Worm (Caenorhabditis elegans) whole organism, late embryonic: ENCODE results near the gene F15E6.5.

ENCODE experiments used
- C08G9.2 ChIP-seq: sonication (generic microtip); optimal IDR thresholded peaks from 2 replicates; lab custom pipeline; 2016; ENCODE audit warnings: mild to moderate bottlenecking, missing genetic modification characterization, moderate library complexity, missing compliant biosample characterization
- C38D4.7 ChIP-seq: fragments of 200-800 bp; sonication (Bioruptor generic); optimal IDR thresholded peaks from 2 replicates; lab custom pipeline; 2018; ENCODE audit warnings: mild to moderate bottlenecking, missing genetic modification characterization, moderate library complexity, missing compliant biosample characterization
- ama-1 ChIP-seq: fragments of 150-350 bp; optimal IDR thresholded peaks from 2 replicates; lab custom pipeline; 2014
- ceh-18 ChIP-seq: sonication (generic microtip); optimal IDR thresholded peaks from 2 replicates; lab custom pipeline; 2016; ENCODE audit warnings: missing genetic modification characterization, missing compliant biosample characterization
- ceh-30 ChIP-seq: fragments of 150-350 bp; optimal IDR thresholded peaks from 2 replicates; lab custom pipeline; 2014; ENCODE audit warnings: missing biosample characterization, missing genetic modification characterization
- ceh-31 ChIP-seq: sonication (generic microtip); optimal IDR thresholded peaks from 2 replicates; lab custom pipeline; 2016; ENCODE audit warnings: missing genetic modification characterization, missing compliant biosample characterization
- ceh-6 ChIP-seq: fragments of 200-800 bp; sonication (Bioruptor generic); optimal IDR thresholded peaks from 2 replicates; lab custom pipeline; 2018; ENCODE audit warnings: mild to moderate bottlenecking, missing genetic modification characterization, missing compliant biosample characterization
- ceh-9 ChIP-seq: sonication (generic microtip); optimal IDR thresholded peaks from 2 replicates; lab custom pipeline; 2016; ENCODE audit warnings: mild to moderate bottlenecking, missing genetic modification characterization, inconsistent platforms, missing compliant biosample characterization
- elt-2 ChIP-seq: sonication (generic microtip); optimal IDR thresholded peaks from 2 replicates; lab custom pipeline; 2016; ENCODE audit warnings: missing genetic modification reagents, missing genetic modification characterization, missing compliant biosample characterization
- ets-4 ChIP-seq: sonication (generic microtip); optimal IDR thresholded peaks from 2 replicates; lab custom pipeline; 2016; ENCODE audit warnings: missing genetic modification characterization, missing compliant biosample characterization
- fkh-10 ChIP-seq: fragments of 150-350 bp; optimal IDR thresholded peaks from 2 replicates; lab custom pipeline; 2014; ENCODE audit warnings: missing biosample characterization, missing genetic modification reagents, missing genetic modification characterization
- fkh-6 ChIP-seq: sonication (generic microtip); optimal IDR thresholded peaks from 2 replicates; lab custom pipeline; 2016; ENCODE audit warnings: missing genetic modification characterization, missing compliant biosample characterization
- gmeb-2 ChIP-seq: sonication (generic microtip); optimal IDR thresholded peaks from 2 replicates; lab custom pipeline; 2016; ENCODE audit warnings: missing genetic modification characterization, inconsistent platforms, missing compliant biosample characterization
- hlh-13 ChIP-seq: fragments of 200-800 bp; sonication (Bioruptor generic); optimal IDR thresholded peaks from 2 replicates; lab custom pipeline; 2018; ENCODE audit warnings: mild to moderate bottlenecking, missing genetic modification characterization, missing compliant biosample characterization
- hlh-15 ChIP-seq: sonication (generic microtip); optimal IDR thresholded peaks from 2 replicates; lab custom pipeline; 2016; ENCODE audit warnings: missing genetic modification characterization, missing compliant biosample characterization
- hlh-6 ChIP-seq: sonication (generic microtip); optimal IDR thresholded peaks from 2 replicates; lab custom pipeline; 2016; ENCODE audit warnings: missing genotype, missing genetic modification characterization, missing compliant biosample characterization
- hlh-8 ChIP-seq: sonication (generic microtip); optimal IDR thresholded peaks from 2 replicates; lab custom pipeline; 2016; ENCODE audit warnings: missing genotype, missing genetic modification characterization, missing compliant biosample characterization
- lim-6 ChIP-seq: sonication (generic microtip); optimal IDR thresholded peaks from 2 replicates; lab custom pipeline; 2016; ENCODE audit warnings: missing genetic modification characterization, missing compliant biosample characterization
- nhr-232 ChIP-seq: sonication (generic microtip); optimal IDR thresholded peaks from 2 replicates; lab custom pipeline; 2016; ENCODE audit warnings: missing genetic modification characterization, missing compliant biosample characterization
- pat-9 ChIP-seq: fragments of 200-800 bp; sonication (Bioruptor generic); optimal IDR thresholded peaks from 2 replicates; lab custom pipeline; 2018; ENCODE audit warnings: mild to moderate bottlenecking, missing genetic modification characterization, moderate library complexity, missing compliant biosample characterization
- pha-2 ChIP-seq: sonication (generic microtip); optimal IDR thresholded peaks from 2 replicates; lab custom pipeline; 2017; ENCODE audit warnings: mild to moderate bottlenecking, missing genetic modification characterization, missing compliant biosample characterization
- tbx-2 ChIP-seq: sonication (generic microtip); optimal IDR thresholded peaks from 2 replicates; lab custom pipeline; 2016; ENCODE audit warnings: missing genetic modification characterization, missing compliant biosample characterization
- ttx-3 ChIP-seq: sonication (generic microtip); optimal IDR thresholded peaks from 2 replicates; lab custom pipeline; 2016; ENCODE audit warnings: missing genetic modification reagents, missing genetic modification characterization, missing compliant biosample characterization
- unc-3 ChIP-seq, 2 experiments: fragments of 200-800 bp in 1 of 2; sonication (Bioruptor generic) in 1 of 2; sonication (generic microtip) in 1 of 2; conservative IDR thresholded peaks in 1 of 2; optimal IDR thresholded peaks in 1 of 2; 2 replicates each; pipeline versions ENCODE4 v1.3.6 to Lab custom; 2016 to 2022; ENCODE audit warnings: missing compliant biosample characterization in 2 of 2, missing genetic modification characterization in 2 of 2, missing genetic modification reagents in 1 of 2
- unc-55 ChIP-seq: sonication (generic microtip); optimal IDR thresholded peaks from 2 replicates; lab custom pipeline; 2017; ENCODE audit warnings: missing biosample characterization, missing genetic modification reagents, missing genetic modification characterization
- unc-86 ChIP-seq: sonication (generic microtip); optimal IDR thresholded peaks from 2 replicates; lab custom pipeline; 2016; ENCODE audit warnings: missing genetic modification characterization, missing compliant biosample characterization
- ztf-16 ChIP-seq: sonication (generic microtip); optimal IDR thresholded peaks from 2 replicates; lab custom pipeline; 2017; ENCODE audit warnings: missing genetic modification characterization, missing compliant biosample characterization

F15E6.5 gene

DNA sequence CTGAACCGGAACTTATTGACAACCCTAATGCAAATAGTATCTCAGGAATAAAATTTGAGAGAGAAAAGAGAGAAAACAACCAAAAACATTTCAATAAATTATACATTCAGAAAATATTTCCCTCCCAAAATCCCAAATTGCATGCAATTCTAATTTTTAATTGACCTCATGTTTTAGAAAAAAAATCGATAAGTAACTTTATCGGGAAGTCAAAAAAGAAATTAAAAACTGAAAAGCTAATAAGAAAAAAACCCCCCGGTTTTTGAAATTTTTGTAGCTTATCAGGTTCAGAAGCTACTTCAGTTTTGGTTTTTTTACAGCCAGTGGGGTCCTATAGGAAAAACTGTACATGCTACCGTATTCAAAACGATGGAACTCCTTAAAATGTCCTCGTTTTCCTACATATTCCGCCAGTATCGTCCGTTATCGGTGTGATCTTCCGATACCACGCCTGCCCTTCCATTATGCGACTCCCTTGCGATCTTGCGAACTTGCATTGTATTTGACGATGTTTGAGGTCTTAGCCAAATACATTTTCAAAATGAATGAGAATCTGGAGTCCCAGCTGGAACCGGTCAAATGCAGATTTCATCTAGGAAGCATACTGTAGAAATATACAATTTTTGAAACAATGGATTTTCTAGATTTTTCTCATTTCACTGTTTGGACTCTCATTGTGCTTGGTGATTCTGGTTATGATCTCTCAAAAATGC, 46.9 kb downstream of the F15E6.5 start, which contains the start of the genes W03B1.3 and oac-51:
TSS of gene W03B1.3 (minus strand) at position 101 of the 713 bp plus-strand sequence.
TSS of gene oac-51 (plus strand) at position 663 of the 713 bp plus-strand sequence.
- no peak for TF ChIP-seq ceh-31 (tag; lab: Kevin White, UChicago)
- no peak for TF ChIP-seq ets-4 (tag; lab: Kevin White, UChicago)
- TF ChIP-seq nhr-232 (tag; lab: Kevin White, UChicago): no peak
- TF ChIP-seq hlh-13: no peak
- no peak for TF ChIP-seq unc-55
- TF ChIP-seq hlh-15: no peak
- no peak for TF ChIP-seq elt-2 (tag; lab: Kevin White, UChicago)
- TF ChIP-seq ceh-9: no peak
- no peak for TF ChIP-seq ceh-18 (tag; lab: Kevin White, UChicago)
- TF ChIP-seq gmeb-2 (tag; lab: Kevin White, UChicago): no peak

- no peak for TF ChIP-seq C08G9.2 (tag; lab: Kevin White, UChicago)
- no peak for TF ChIP-seq C38D4.7 (GFP tag; lab: Kevin White, UChicago)
- TF ChIP-seq ama-1 (lab: Kevin White, UChicago): no peak
- TF ChIP-seq unc-3 (GFP tag; conservative IDR thresholded peaks at IDR 0.05; lab: Robert Waterston, UW): no peak
- no peak for TF ChIP-seq unc-3 (tag; optimal IDR thresholded peaks at IDR 0.05; lab: Kevin White, UChicago)
- TF ChIP-seq hlh-8: no peak
- TF ChIP-seq hlh-6 (tag; lab: Kevin White, UChicago): no peak
- TF ChIP-seq ttx-3 (tag; lab: Kevin White, UChicago): no peak
- no peak for TF ChIP-seq lim-6 (tag; lab: Kevin White, UChicago)
- no peak for TF ChIP-seq unc-86 (tag; lab: Kevin White, UChicago)
- TF ChIP-seq ceh-6 (GFP tag; lab: Kevin White, UChicago): no peak
- no peak for TF ChIP-seq ceh-9
- TF ChIP-seq ztf-16 (tag; lab: Kevin White, UChicago): no peak
- no peak for TF ChIP-seq ceh-30 (tag; lab: Kevin White, UChicago)
- no peak for TF ChIP-seq pha-2 (tag; lab: Kevin White, UChicago)
- TF ChIP-seq tbx-2: no peak
- no peak for TF ChIP-seq fkh-6 (tag; lab: Kevin White, UChicago)
- no peak for TF ChIP-seq fkh-10
- no peak for TF ChIP-seq pat-9 (tag; lab: Kevin White, UChicago)
Observed at ce11 chrIV:4338217-4338616, 48.9 kb downstream of the F15E6.5 start.
